Worm (Caenorhabditis elegans) whole organism, midembryonic: ENCODE results near the gene chtl-1.

Source experiments
- T22C8.4 ChIP-seq: fragments of 200-800 bp; sonication (Bioruptor generic); IDR thresholded peaks from 2 replicates; pipeline ENCODE4 v1.3.6; 2022; ENCODE audit warnings: missing genetic modification characterization, missing compliant biosample characterization
- flt-1 ChIP-seq: fragments of 200-800 bp; sonication (Bioruptor generic); IDR thresholded peaks from 2 replicates; pipeline ENCODE4 v1.3.6; 2022; ENCODE audit warnings: missing genetic modification characterization, missing compliant biosample characterization
- klf-2 ChIP-seq: fragments of 200-800 bp; sonication (Bioruptor generic); conservative IDR thresholded peaks from 2 replicates; pipeline ENCODE4 v1.3.6; 2022; ENCODE audit warnings: missing genetic modification reagents, missing genetic modification characterization, missing compliant biosample characterization
- med-1 ChIP-seq: sonication (generic microtip); optimal IDR thresholded peaks from 2 replicates; lab custom pipeline; 2017; ENCODE audit warnings: missing genetic modification characterization, mild to moderate bottlenecking, missing compliant biosample characterization, antibody characterized with exemption, missing genetic modification reagents; ENCODE audit not compliant: insufficient read depth
- ztf-23 ChIP-seq: fragments of 200-800 bp; sonication (Bioruptor generic); IDR thresholded peaks from 2 replicates; pipeline ENCODE4 v1.3.6; 2022; ENCODE audit warnings: missing genetic modification reagents, missing genetic modification characterization, missing compliant biosample characterization
- ztf-29 ChIP-seq: fragments of 200-800 bp; sonication (Bioruptor generic); IDR thresholded peaks from 2 replicates; pipeline ENCODE4 v1.3.6; 2022; ENCODE audit warnings: missing genetic modification reagents, missing genetic modification characterization, missing compliant biosample characterization

- TF ChIP-seq ztf-29 (peak; percentile 40; the same call in 1 of the 2 replicates), med-1 (GFP tag; lab: Kevin White, UChicago) (no peak), T22C8.4 (GFP tag; lab: Robert Waterston, UW) (no peak), flt-1 (GFP tag; lab: Robert Waterston, UW) (no peak), klf-2 (GFP tag; lab: Robert Waterston, UW) (no peak), ztf-23 (GFP tag; lab: Robert Waterston, UW) (no peak)
Observed at ce11 chrX:5309622-5310021, 54.5 kb downstream of the chtl-1 start.
